Worm (Caenorhabditis elegans): ENCODE results near the gene gpa-17.

- TF ChIP-seq snpc-4 (tag; optimal IDR thresholded peaks at IDR 0.05): no peak
- no peak for TF ChIP-seq unc-39 (tag; optimal IDR thresholded peaks at IDR 0.05)
- TF ChIP-seq flh-1 (GFP tag; optimal IDR thresholded peaks at IDR 0.05): no peak
- no peak for TF ChIP-seq blmp-1 (tag; optimal IDR thresholded peaks at IDR 0.05)
- TF ChIP-seq ztf-11 (tag; optimal IDR thresholded peaks at IDR 0.05): no peak
- TF ChIP-seq ces-1 (GFP tag; optimal IDR thresholded peaks at IDR 0.05): no peak
- no peak for TF ChIP-seq pha-4 (tag; optimal IDR thresholded peaks at IDR 0.05)
- TF ChIP-seq bed-3 (GFP tag; optimal IDR thresholded peaks at IDR 0.05): no peak
- TF ChIP-seq lsy-2 (tag; optimal IDR thresholded peaks at IDR 0.05): no peak
These were observed 12.2 kb downstream of the gpa-17 start for ce11 chrIII:2598491-2599065.

Measured in whole organism, mixed stage, embryonic.